Worm (Caenorhabditis elegans): ENCODE data around the gene str-260.

DNA sequence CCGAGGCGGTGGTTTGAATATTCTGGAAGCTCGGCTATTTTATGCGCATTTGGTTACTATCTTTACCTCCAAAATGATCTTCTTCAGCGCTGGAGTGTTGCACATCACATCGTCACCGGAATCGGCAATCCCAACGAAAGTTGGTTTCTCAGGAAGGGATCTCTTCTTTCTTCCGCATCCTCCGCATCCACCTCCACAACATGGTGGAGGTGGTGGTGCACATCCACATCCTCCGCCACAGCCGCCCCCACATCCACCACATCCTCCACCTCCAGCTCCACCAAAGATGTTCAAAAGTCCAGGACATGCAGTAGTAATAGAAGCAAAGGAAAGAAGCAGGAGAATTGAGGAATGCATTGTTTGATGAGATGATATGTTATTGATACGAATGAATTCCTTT lies 30.4 kb downstream of the str-260 start, which contains the start of gene grl-31:
- TF ChIP-seq F57A8.1 (GFP tag; optimal IDR thresholded peaks at IDR 0.05) = no peak
- TF ChIP-seq nhr-90 (tag; optimal IDR thresholded peaks at IDR 0.05) = no peak
- no peak for TF ChIP-seq tlf-1 (GFP tag; optimal IDR thresholded peaks at IDR 0.05)
- no peak for TF ChIP-seq sea-2 (GFP tag; IDR thresholded peaks at IDR 0.05)
- TF ChIP-seq ztf-3 (GFP tag; optimal IDR thresholded peaks at IDR 0.05) = no peak
- TF ChIP-seq C17E4.6 (GFP tag; IDR thresholded peaks at IDR 0.05) = no peak
- TF ChIP-seq F10E7.11 (tag; optimal IDR thresholded peaks at IDR 0.05) = no peak
- TF ChIP-seq nhr-179 (tag; optimal IDR thresholded peaks at IDR 0.05) = no peak
- TF ChIP-seq sptf-2 (GFP tag; optimal IDR thresholded peaks at IDR 0.05) = no peak
